Worm (Caenorhabditis elegans) whole organism, mixed stage, embryonic: ENCODE measurements around the gene shl-1.

Source experiments
- M03D4.4 ChIP-seq: sonication (generic microtip); optimal IDR thresholded peaks from 2 replicates; lab custom pipeline; 2017; ENCODE audit warnings: mild to moderate bottlenecking, missing genetic modification characterization, missing compliant biosample characterization
- bed-3 ChIP-seq: fragments of 200-800 bp; sonication (Bioruptor generic); optimal IDR thresholded peaks from 3 replicates; lab custom pipeline; 2018; ENCODE audit warnings: mild to moderate bottlenecking, missing genetic modification characterization, moderate library complexity, missing compliant biosample characterization
- ceh-39 ChIP-seq: fragments of 150-350 bp; optimal IDR thresholded peaks from 2 replicates; lab custom pipeline; 2014; ENCODE audit warnings: missing biosample characterization, missing genetic modification characterization
- ceh-83 ChIP-seq: fragments of 200-800 bp; sonication (Bioruptor generic); optimal IDR thresholded peaks from 2 replicates; lab custom pipeline; 2018; ENCODE audit warnings: mild to moderate bottlenecking, missing genetic modification characterization, missing compliant biosample characterization
- ces-1 ChIP-seq: fragments of 150-350 bp; optimal IDR thresholded peaks from 2 replicates; lab custom pipeline; 2014; ENCODE audit warnings: missing biosample characterization, missing genetic modification reagents, missing genetic modification characterization
- cnd-1 ChIP-seq: fragments of 200-800 bp; sonication (Bioruptor generic); optimal IDR thresholded peaks from 2 replicates; lab custom pipeline; 2018; ENCODE audit warnings: mild to moderate bottlenecking, missing genetic modification characterization, missing compliant biosample characterization
- elt-1 ChIP-seq: sonication (generic microtip); optimal IDR thresholded peaks from 2 replicates; lab custom pipeline; 2017; ENCODE audit warnings: missing genetic modification characterization, mild to moderate bottlenecking, missing compliant biosample characterization, antibody characterized with exemption, moderate library complexity, borderline replicate concordance; ENCODE audit not compliant: insufficient read depth
- flh-1 ChIP-seq: fragments of 200-800 bp; sonication (Bioruptor generic); optimal IDR thresholded peaks from 2 replicates; lab custom pipeline; 2018; ENCODE audit warnings: mild to moderate bottlenecking, missing genetic modification characterization, moderate library complexity, missing compliant biosample characterization
- ham-2 ChIP-seq: fragments of 200-800 bp; sonication (Bioruptor generic); optimal IDR thresholded peaks from 2 replicates; lab custom pipeline; 2018; ENCODE audit warnings: mild to moderate bottlenecking, missing genetic modification characterization, missing compliant biosample characterization
- lin-13 ChIP-seq: fragments of 150-350 bp; optimal IDR thresholded peaks from 2 replicates; lab custom pipeline; 2014; ENCODE audit warnings: missing biosample characterization, missing genetic modification characterization
- lsy-2 ChIP-seq: fragments of 150-350 bp; optimal IDR thresholded peaks from 2 replicates; lab custom pipeline; 2014; ENCODE audit warnings: missing biosample characterization, missing genetic modification characterization
- mab-5 ChIP-seq: fragments of 150-350 bp; optimal IDR thresholded peaks from 2 replicates; lab custom pipeline; 2014; ENCODE audit warnings: missing biosample characterization, missing genetic modification characterization
- mep-1 ChIP-seq: fragments of 150-350 bp; optimal IDR thresholded peaks from 2 replicates; lab custom pipeline; 2017; ENCODE audit warnings: missing biosample characterization, missing genetic modification reagents, missing genetic modification characterization, inconsistent platforms
- mls-2 ChIP-seq: sonication (generic microtip); optimal IDR thresholded peaks from 2 replicates; lab custom pipeline; 2016; ENCODE audit warnings: mild to moderate bottlenecking, missing genetic modification characterization, moderate library complexity, missing compliant biosample characterization
- nhr-12 ChIP-seq: fragments of 150-350 bp; optimal IDR thresholded peaks from 2 replicates; lab custom pipeline; 2014; ENCODE audit warnings: missing biosample characterization, missing genetic modification characterization
- nhr-2 ChIP-seq: fragments of 150-350 bp; optimal IDR thresholded peaks from 2 replicates; lab custom pipeline; 2014; ENCODE audit warnings: missing biosample characterization, missing genetic modification characterization
- nhr-28 ChIP-seq: fragments of 150-350 bp; optimal IDR thresholded peaks from 2 replicates; lab custom pipeline; 2014; ENCODE audit warnings: missing biosample characterization, missing genetic modification characterization
- nhr-76 ChIP-seq: sonication (generic microtip); optimal IDR thresholded peaks from 2 replicates; lab custom pipeline; 2017; ENCODE audit warnings: missing biosample characterization, missing genetic modification characterization
- pha-4 ChIP-seq: fragments of 150-350 bp; optimal IDR thresholded peaks from 2 replicates; lab custom pipeline; 2018; ENCODE audit warnings: missing biosample characterization, missing genetic modification reagents, missing genetic modification characterization
- sem-2 ChIP-seq: fragments of 200-800 bp; sonication (Bioruptor generic); optimal IDR thresholded peaks from 2 replicates; lab custom pipeline; 2018; ENCODE audit warnings: mild to moderate bottlenecking, missing genetic modification characterization, missing compliant biosample characterization
- snpc-4 ChIP-seq: fragments of 150-350 bp; optimal IDR thresholded peaks from 2 replicates; lab custom pipeline; 2014; ENCODE audit warnings: missing biosample characterization, missing genetic modification characterization
- sptf-1 ChIP-seq: sonication (generic microtip); optimal IDR thresholded peaks from 2 replicates; lab custom pipeline; 2017; ENCODE audit warnings: mild to moderate bottlenecking, missing genetic modification characterization, moderate library complexity, missing compliant biosample characterization
- unc-120 ChIP-seq: sonication (generic microtip); optimal IDR thresholded peaks from 2 replicates; lab custom pipeline; 2017; ENCODE audit warnings: missing genetic modification characterization, missing compliant biosample characterization; ENCODE audit not compliant: poor library complexity, severe bottlenecking
- unc-39 ChIP-seq: fragments of 150-350 bp; optimal IDR thresholded peaks from 2 replicates; lab custom pipeline; 2014; ENCODE audit warnings: missing biosample characterization, missing genetic modification characterization
- unc-62 ChIP-seq: fragments of 150-350 bp; optimal IDR thresholded peaks from 2 replicates; lab custom pipeline; 2014; ENCODE audit warnings: missing biosample characterization, missing genetic modification reagents, missing genetic modification characterization
- zip-8 ChIP-seq: fragments of 150-350 bp; optimal IDR thresholded peaks from 2 replicates; lab custom pipeline; 2014; ENCODE audit warnings: missing biosample characterization, missing genetic modification characterization
- ztf-11 ChIP-seq: fragments of 150-350 bp; optimal IDR thresholded peaks from 2 replicates; lab custom pipeline; 2014; ENCODE audit warnings: missing biosample characterization, missing genetic modification characterization

Gene shl-1

DNA sequence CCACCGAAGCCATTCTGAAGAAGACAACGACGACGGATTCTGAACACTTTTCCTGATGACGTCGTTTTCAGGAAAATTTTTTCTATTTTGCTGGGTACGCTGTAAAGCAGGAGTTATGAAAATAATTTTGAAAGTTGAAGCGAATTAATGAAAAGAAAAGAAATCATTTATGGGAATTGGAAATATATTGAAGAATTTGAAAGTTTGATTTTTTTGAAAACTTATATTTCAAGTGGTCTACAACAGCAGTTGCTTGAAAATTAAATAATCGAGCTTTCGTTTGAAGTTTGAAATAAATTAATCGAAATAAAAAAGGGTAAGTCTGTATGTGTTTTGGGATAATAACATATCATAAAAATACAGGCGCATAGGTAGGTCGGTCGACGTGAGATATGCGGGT is at the start of gene shl-1:
shl-1 (minus strand) TSS at position 101 of the 400 bp plus-strand sequence.
- TF ChIP-seq zip-8 (tag; lab: Kevin White, UChicago) (no peak), mls-2 (tag; lab: Kevin White, UChicago) (no peak), cnd-1 (tag; lab: Kevin White, UChicago) (no peak), pha-4 (no peak), ceh-83 (GFP tag; lab: Kevin White, UChicago) (no peak), unc-120 (no peak)

ce11 chrIV:6433424-6433823 is 49.6 kb upstream of the shl-1 start:
- TF ChIP-seq unc-39 (tag; lab: Kevin White, UChicago): no peak
- TF ChIP-seq flh-1 (GFP tag; lab: Kevin White, UChicago): no peak
- no peak for TF ChIP-seq cnd-1 (tag; lab: Kevin White, UChicago)
- TF ChIP-seq M03D4.4 (tag; lab: Kevin White, UChicago): no peak
- TF ChIP-seq mab-5: no peak
- TF ChIP-seq nhr-12 (tag; lab: Kevin White, UChicago): no peak
- TF ChIP-seq ham-2: no peak
- TF ChIP-seq nhr-28: no peak

ce11 chrIV:6432375-6432774 is 48.5 kb upstream of the shl-1 start:
- TF ChIP-seq ztf-11 (no peak), unc-120 (no peak), unc-62 (no peak)

DNA sequence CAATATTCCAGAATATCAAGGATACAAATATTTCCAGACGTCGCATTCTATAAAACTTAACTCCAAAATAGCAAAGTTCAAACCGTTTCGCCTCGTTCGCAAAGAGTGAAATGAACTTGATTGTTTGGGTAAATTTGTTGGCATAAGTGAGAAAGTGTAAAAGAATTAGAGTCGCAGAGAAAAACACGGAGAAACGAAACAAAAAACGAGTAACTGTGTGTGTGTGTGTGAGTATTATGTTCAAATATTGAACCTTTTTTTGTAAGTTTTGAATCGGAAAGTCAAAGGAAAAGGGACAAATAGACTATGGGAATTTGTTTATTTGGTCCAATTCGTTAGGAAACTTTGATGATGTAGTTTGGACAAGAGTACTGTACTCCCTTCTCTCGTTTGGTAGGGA is 47.7 kb upstream of the shl-1 start, which contains the start of gene acp-7:
acp-7 (minus strand) TSS at position 101 of the 400 bp plus-strand sequence.
- TF ChIP-seq lsy-2: no peak
- TF ChIP-seq snpc-4 (tag; lab: Kevin White, UChicago): no peak
- no peak for TF ChIP-seq nhr-2 (tag; lab: Kevin White, UChicago)
- TF ChIP-seq elt-1 (tag; lab: Kevin White, UChicago): no peak
- TF ChIP-seq nhr-28: no peak
- TF ChIP-seq ces-1 (GFP tag; lab: Kevin White, UChicago): no peak
- no peak for TF ChIP-seq lin-13 (tag; lab: Kevin White, UChicago)
- TF ChIP-seq, all 35 proteins: peak for 0

DNA sequence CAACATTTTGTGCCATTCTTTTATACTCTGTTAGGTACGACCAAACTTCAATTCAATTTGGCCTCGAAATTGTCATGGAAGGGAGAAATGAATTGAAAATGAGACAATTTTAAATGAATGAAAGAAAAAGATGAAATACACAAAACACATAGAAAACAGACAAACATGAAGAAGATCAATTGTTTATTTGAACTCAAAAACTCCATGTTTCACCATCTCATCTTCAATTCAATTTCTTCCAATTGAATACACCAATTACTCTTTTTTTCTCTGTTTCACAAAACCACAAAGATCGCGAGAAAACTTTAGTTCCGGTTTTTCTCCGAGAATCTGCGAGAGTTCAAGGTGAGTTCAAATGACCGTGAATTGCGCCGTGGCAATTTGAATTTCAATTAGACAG is 43.4 kb upstream of the shl-1 start:
- TF ChIP-seq ham-2 (no peak), nhr-76 (tag; lab: Kevin White, UChicago) (no peak), bed-3 (GFP tag; lab: Kevin White, UChicago) (no peak), elt-1 (tag; lab: Kevin White, UChicago) (no peak), unc-39 (tag; lab: Kevin White, UChicago) (no peak), mep-1 (tag; lab: Kevin White, UChicago) (no peak)
- TF ChIP-seq, all 35 proteins: peak for 0

DNA sequence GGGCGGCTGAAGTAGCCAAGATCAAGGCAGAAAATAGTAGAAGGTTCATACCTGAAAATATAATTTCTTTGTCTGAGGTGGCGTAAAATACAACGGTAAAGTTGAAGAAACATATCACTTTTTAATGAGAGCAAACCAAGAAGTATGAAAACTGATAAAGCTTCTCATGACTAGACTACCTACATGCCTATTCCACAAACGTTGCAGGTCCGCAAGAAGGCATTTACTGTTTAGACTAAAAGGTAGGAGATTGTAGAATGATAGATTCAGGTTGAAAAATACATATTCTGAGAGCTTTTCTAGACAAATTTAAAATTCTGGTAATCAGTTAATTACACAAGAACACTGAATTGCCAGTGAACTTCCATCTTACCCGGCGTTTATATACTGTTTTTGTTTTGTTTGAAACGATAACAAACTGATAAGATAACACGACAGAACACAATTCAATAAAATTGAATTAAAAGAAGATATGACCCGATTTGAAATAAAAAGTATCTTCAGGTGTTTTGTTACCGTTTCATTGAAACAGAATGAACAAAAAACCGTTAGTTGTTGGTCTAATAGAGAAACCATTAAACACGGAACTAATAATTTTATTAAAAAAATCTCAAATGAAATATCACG is 42.3 kb upstream of the shl-1 start, which contains the start of gene acp-6:
acp-6 (minus strand) TSS at position 51 of the 627 bp plus-strand sequence.
- no peak for TF ChIP-seq mab-5
- no peak for TF ChIP-seq snpc-4 (tag; lab: Kevin White, UChicago)
- no peak for TF ChIP-seq nhr-76 (tag; lab: Kevin White, UChicago)
- TF ChIP-seq M03D4.4 (tag; lab: Kevin White, UChicago): no peak
- no peak for TF ChIP-seq nhr-2 (tag; lab: Kevin White, UChicago)
- no peak for TF ChIP-seq flh-1 (GFP tag; lab: Kevin White, UChicago)
- no peak for TF ChIP-seq lin-13 (tag; lab: Kevin White, UChicago)
- TF ChIP-seq mls-2 (tag; lab: Kevin White, UChicago): no peak
- no peak for TF ChIP-seq sptf-1
- TF ChIP-seq ceh-39 (tag; lab: Kevin White, UChicago): no peak
- TF ChIP-seq ham-2: no peak
- no peak for TF ChIP-seq zip-8 (tag; lab: Kevin White, UChicago)
- no peak for TF ChIP-seq ces-1 (GFP tag; lab: Kevin White, UChicago)
- TF ChIP-seq bed-3 (GFP tag; lab: Kevin White, UChicago): no peak
- no peak for TF ChIP-seq sem-2 (GFP tag; lab: Kevin White, UChicago)
- no peak for TF ChIP-seq unc-62
- no peak for TF ChIP-seq elt-1 (tag; lab: Kevin White, UChicago)
- no peak for TF ChIP-seq cnd-1 (tag; lab: Kevin White, UChicago)
